Fruit fly (Drosophila melanogaster) whole organism, wandering third instar larva: ENCODE measurements around the gene CG6330.

Experiments
- Abd-B ChIP-seq: fragments of >200 bp; optimal IDR thresholded peaks from 2 replicates; lab custom pipeline; 2017; ENCODE audit warnings: missing biosample characterization, missing genetic modification characterization
- CG32264 ChIP-seq: fragments of 200-800 bp; sonication (Bioruptor generic); optimal IDR thresholded peaks from 2 replicates; lab custom pipeline; 2016; ENCODE audit warnings: missing biosample characterization, missing genetic modification characterization
- CG9705 ChIP-seq: fragments of 200-800 bp; sonication (Bioruptor generic); optimal IDR thresholded peaks from 2 replicates; lab custom pipeline; 2018; ENCODE audit warnings: missing biosample characterization, mild to moderate bottlenecking, missing genetic modification characterization
- Dfd ChIP-seq: fragments of >200 bp; optimal IDR thresholded peaks from 2 replicates; lab custom pipeline; 2017; ENCODE audit warnings: missing biosample characterization, missing genetic modification characterization
- Dif ChIP-seq: fragments of 200-275, 200-300 bp; sonication (Bioruptor generic); optimal IDR thresholded peaks from 2 replicates; lab custom pipeline; 2018; ENCODE audit warnings: missing biosample characterization, missing genetic modification characterization; ENCODE audit not compliant: partially characterized antibody
- GATAd ChIP-seq: sonication (Bioruptor generic); optimal IDR thresholded peaks from 2 replicates; lab custom pipeline; 2016; ENCODE audit warnings: missing biosample characterization, missing genetic modification characterization
- HLH106 ChIP-seq: fragments of 200-800 bp; optimal IDR thresholded peaks from 3 replicates; lab custom pipeline; 2019; ENCODE audit warnings: missing biosample characterization, mild to moderate bottlenecking, missing genetic modification characterization, moderate library complexity
- Hr78 ChIP-seq: fragments of >200 bp; optimal IDR thresholded peaks from 2 replicates; lab custom pipeline; 2017; ENCODE audit warnings: missing biosample characterization, missing genetic modification characterization
- Hr83 ChIP-seq: fragments of 200-300 bp; sonication (Bioruptor generic); optimal IDR thresholded peaks from 2 replicates; lab custom pipeline; 2016; ENCODE audit warnings: missing biosample characterization, mild to moderate bottlenecking, missing genetic modification characterization, moderate library complexity; ENCODE audit not compliant: poor library complexity, severe bottlenecking
- Mio ChIP-seq: sonication (Bioruptor generic); optimal IDR thresholded peaks from 2 replicates; lab custom pipeline; 2016; ENCODE audit warnings: missing biosample characterization, missing genetic modification characterization
- Myc ChIP-seq: fragments of >200 bp; optimal IDR thresholded peaks from 2 replicates; lab custom pipeline; 2017
- N ChIP-seq: fragments of >200 bp; optimal IDR thresholded peaks from 2 replicates; lab custom pipeline; 2018; ENCODE audit warnings: missing biosample characterization, missing external identifiers, missing genetic modification characterization
- OdsH ChIP-seq: fragments of 200-800 bp; sonication (Bioruptor generic); optimal IDR thresholded peaks from 2 replicates; lab custom pipeline; 2016; ENCODE audit warnings: missing biosample characterization, mild to moderate bottlenecking, missing genetic modification characterization
- Rel ChIP-seq, 2 experiments: fragments of 200-800 bp; sonication (Bioruptor generic) in 1 of 2; optimal IDR thresholded peaks; 2 replicates in 1 of 2; 3 replicates in 1 of 2; lab custom pipeline; 2016 to 2019; ENCODE audit warnings: mild to moderate bottlenecking in 2 of 2, missing biosample characterization in 2 of 2, missing genetic modification characterization in 2 of 2, moderate library complexity in 1 of 2
- Sp1 ChIP-seq: fragments of 200-800 bp; sonication (Bioruptor generic); optimal IDR thresholded peaks from 3 replicates; lab custom pipeline; 2019; ENCODE audit warnings: missing biosample characterization, mild to moderate bottlenecking, missing genetic modification characterization, moderate library complexity
- Vsx2 ChIP-seq: fragments of 200-300, 225-300 bp; sonication (Bioruptor generic); optimal IDR thresholded peaks from 2 replicates; lab custom pipeline; 2018; ENCODE audit warnings: missing biosample characterization, missing genetic modification characterization; ENCODE audit not compliant: partially characterized antibody
- br ChIP-seq: fragments of 200-800 bp; sonication (Bioruptor generic); optimal IDR thresholded peaks from 2 replicates; lab custom pipeline; 2016; ENCODE audit warnings: missing biosample characterization, missing genetic modification characterization
- brk ChIP-seq: fragments of 200-800 bp; sonication (Bioruptor generic); optimal IDR thresholded peaks from 2 replicates; lab custom pipeline; 2016; ENCODE audit warnings: missing biosample characterization, mild to moderate bottlenecking, missing genetic modification characterization
- dl ChIP-seq, 2 experiments: fragments of 175-275, 200-275 bp in 1 of 2; fragments of 200-275 bp in 1 of 2; sonication (Bioruptor generic); optimal IDR thresholded peaks; lab custom pipeline; 2018; ENCODE audit warnings: mild to moderate bottlenecking in 2 of 2, missing biosample characterization in 2 of 2, missing genetic modification characterization in 2 of 2, moderate library complexity in 2 of 2; ENCODE audit not compliant: partially characterized antibody in 2 of 2, insufficient read depth in 1 of 2
- dmrt93B ChIP-seq: fragments of 200-800 bp; sonication (Bioruptor generic); optimal IDR thresholded peaks from 2 replicates; lab custom pipeline; 2018; ENCODE audit warnings: missing biosample characterization, mild to moderate bottlenecking, missing genetic modification characterization
- dsf ChIP-seq: sonication (Bioruptor generic); optimal IDR thresholded peaks from 2 replicates; lab custom pipeline; 2016; ENCODE audit warnings: missing biosample characterization, missing genetic modification characterization, borderline replicate concordance
- ey ChIP-seq: fragments of 200-800 bp; sonication (Bioruptor generic); optimal IDR thresholded peaks from 2 replicates; lab custom pipeline; 2016; ENCODE audit warnings: missing biosample characterization, missing genetic modification characterization
- foxo ChIP-seq, 2 experiments: fragments of 200-800 bp; sonication (Bioruptor generic); optimal IDR thresholded peaks; 2 replicates in 1 of 2; 3 replicates in 1 of 2; lab custom pipeline; 2016 to 2017; ENCODE audit warnings: missing biosample characterization in 2 of 2, missing genetic modification characterization in 2 of 2
- fru ChIP-seq: fragments of 200-800 bp; sonication (Bioruptor generic); optimal IDR thresholded peaks from 3 replicates; lab custom pipeline; 2016; ENCODE audit warnings: missing biosample characterization, mild to moderate bottlenecking, missing genetic modification characterization
- h ChIP-seq: fragments of 200-800 bp; sonication (Bioruptor generic); optimal IDR thresholded peaks from 3 replicates; lab custom pipeline; 2016; ENCODE audit warnings: missing biosample characterization, mild to moderate bottlenecking, missing genetic modification characterization
- jim ChIP-seq: fragments of 175-275, 200-325 bp; sonication (Bioruptor generic); optimal IDR thresholded peaks from 2 replicates; lab custom pipeline; 2016; ENCODE audit warnings: missing biosample characterization, mild to moderate bottlenecking, missing genetic modification characterization
- lola ChIP-seq: fragments of >200 bp; optimal IDR thresholded peaks from 2 replicates; lab custom pipeline; 2017; ENCODE audit warnings: missing biosample characterization, missing genetic modification characterization
- pan ChIP-seq: fragments of >200 bp; optimal IDR thresholded peaks from 2 replicates; lab custom pipeline; 2017
- psq ChIP-seq: fragments of 200-800 bp; sonication (Bioruptor generic); optimal IDR thresholded peaks from 3 replicates; lab custom pipeline; 2017; ENCODE audit warnings: missing biosample characterization, mild to moderate bottlenecking, missing genetic modification characterization, moderate library complexity
- rgr ChIP-seq: fragments of 200-800 bp; sonication (Bioruptor generic); optimal IDR thresholded peaks from 3 replicates; lab custom pipeline; 2016; ENCODE audit warnings: missing biosample characterization, mild to moderate bottlenecking, missing genetic modification characterization
- sage ChIP-seq: fragments of 200-800 bp; sonication (Bioruptor generic); optimal IDR thresholded peaks from 2 replicates; lab custom pipeline; 2016; ENCODE audit warnings: missing biosample characterization, mild to moderate bottlenecking, missing genetic modification characterization
- sv ChIP-seq: fragments of 200-800 bp; sonication (Bioruptor generic); optimal IDR thresholded peaks from 3 replicates; lab custom pipeline; 2016; ENCODE audit warnings: missing biosample characterization, missing genetic modification characterization
- tai ChIP-seq: sonication (Bioruptor generic); optimal IDR thresholded peaks from 2 replicates; lab custom pipeline; 2016; ENCODE audit warnings: missing biosample characterization, missing genetic modification characterization
- usp ChIP-seq: fragments of >200 bp; optimal IDR thresholded peaks from 2 replicates; lab custom pipeline; 2017; ENCODE audit warnings: missing biosample characterization, missing genetic modification characterization
- woc ChIP-seq: sonication (Bioruptor generic); optimal IDR thresholded peaks from 2 replicates; lab custom pipeline; 2016; ENCODE audit warnings: missing biosample characterization, mild to moderate bottlenecking, missing genetic modification characterization

The CG6330 gene

DNA sequence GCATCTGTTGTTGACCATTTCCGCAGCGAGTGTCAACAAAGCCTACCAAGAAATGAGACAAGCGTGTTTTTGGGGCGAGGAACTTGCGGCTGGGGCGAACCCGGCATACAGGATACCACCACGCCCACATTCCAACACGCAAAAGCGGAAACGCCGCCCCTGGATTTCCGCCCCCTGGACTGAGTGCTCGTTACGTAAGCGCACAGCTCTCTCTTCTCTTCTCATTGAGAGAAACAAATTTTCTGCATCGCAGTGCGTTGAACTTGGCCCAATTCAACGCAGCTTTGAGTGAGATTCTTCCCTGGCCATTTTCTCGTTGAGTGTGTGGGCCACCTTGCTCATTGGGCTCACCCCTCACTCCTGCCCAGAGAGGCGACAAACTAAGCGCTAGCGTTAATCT lies 2.2 kb upstream of the CG6330 start:
- TF ChIP-seq Dif (GFP tag; lab: Kevin White, UChicago) (no peak), dl (GFP tag; optimal IDR thresholded peaks at IDR 0.05; lab: Kevin White, UChicago; ENCODE audit: insufficient read depth in 1 of 2, partially characterized antibody in 2 of 2) (peak in 1 of 2 experiments; percentile 5), CG9705 (no peak), ey (GFP tag; lab: Kevin White, UChicago) (no peak)

DNA sequence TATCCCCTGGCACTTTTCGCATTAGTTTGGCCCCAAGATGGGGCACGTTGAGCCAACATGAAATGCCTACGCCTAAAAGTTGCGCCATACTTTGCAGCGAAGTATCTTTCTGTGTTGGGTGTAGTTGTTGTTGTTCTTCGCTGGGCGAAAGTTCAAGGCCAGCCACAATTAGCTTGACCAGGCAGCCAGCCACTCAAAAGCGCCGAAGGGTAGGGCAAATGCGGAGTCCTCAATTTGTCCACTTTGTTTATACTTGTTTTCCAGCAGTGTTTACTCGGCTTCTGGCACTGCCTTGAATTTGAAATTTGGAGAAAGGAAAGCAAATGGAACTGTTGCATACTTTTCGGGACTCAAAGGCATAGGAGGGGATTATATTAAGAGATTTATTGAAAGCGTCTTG lies 1.2 kb downstream of the CG6330 start:
- peak; percentile 15 for TF ChIP-seq N (GFP tag; lab: Kevin White, UChicago)
- TF ChIP-seq sage (GFP tag; lab: Kevin White, UChicago), result no peak
- no peak for TF ChIP-seq dsf (GFP tag; lab: Kevin White, UChicago)
- TF ChIP-seq psq (GFP tag; lab: Kevin White, UChicago), result no peak
- no peak for TF ChIP-seq OdsH (GFP tag; lab: Kevin White, UChicago)
- TF ChIP-seq tai (GFP tag; lab: Kevin White, UChicago), result no peak
- TF ChIP-seq Myc, result peak; percentile 3
- no peak for TF ChIP-seq br (GFP tag; lab: Kevin White, UChicago)
- TF ChIP-seq, all 38 proteins: peak for 2

DNA sequence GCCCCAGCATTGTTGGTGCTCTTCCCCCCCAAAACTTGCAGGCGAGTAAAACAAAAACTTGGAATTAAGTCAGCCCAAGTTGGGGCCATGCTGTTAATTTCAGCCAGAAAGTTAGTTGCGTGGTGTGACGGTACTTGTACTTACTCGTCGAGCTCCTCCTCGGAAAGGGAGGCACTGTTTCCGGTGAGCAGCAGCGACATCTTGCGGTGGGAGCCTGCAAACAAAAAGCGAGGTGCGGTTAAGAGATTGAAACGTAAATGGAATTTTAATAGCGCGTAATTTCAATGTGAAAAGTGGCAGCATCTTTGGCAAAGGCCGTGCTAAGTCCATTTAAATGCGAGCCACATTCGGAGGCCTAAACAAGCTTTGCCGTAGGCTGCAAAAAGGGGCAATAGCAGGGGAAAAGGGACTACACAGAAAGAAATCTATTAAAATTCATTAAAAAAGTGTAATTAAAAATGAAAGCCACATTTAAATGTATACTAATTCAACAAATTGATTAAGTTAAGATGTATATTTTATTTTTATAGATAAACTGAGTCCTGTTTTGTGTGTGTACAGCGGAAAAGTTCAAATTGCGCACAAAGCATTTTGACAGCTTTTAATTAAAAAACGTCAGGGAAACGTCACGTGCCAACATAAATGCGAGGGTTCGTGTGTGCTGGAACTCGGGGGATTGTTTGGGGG lies 1.8 kb downstream of the CG6330 start:
- TF ChIP-seq br (GFP tag; lab: Kevin White, UChicago) (no peak), h (GFP tag; lab: Kevin White, UChicago) (no peak), Rel (GFP tag; optimal IDR thresholded peaks at IDR 0.05; lab: Kevin White, UChicago) (no peak), Rel (tag; optimal IDR thresholded peaks at IDR 0.05; lab: Kevin White, UChicago) (no peak), ey (GFP tag; lab: Kevin White, UChicago) (no peak)

DNA sequence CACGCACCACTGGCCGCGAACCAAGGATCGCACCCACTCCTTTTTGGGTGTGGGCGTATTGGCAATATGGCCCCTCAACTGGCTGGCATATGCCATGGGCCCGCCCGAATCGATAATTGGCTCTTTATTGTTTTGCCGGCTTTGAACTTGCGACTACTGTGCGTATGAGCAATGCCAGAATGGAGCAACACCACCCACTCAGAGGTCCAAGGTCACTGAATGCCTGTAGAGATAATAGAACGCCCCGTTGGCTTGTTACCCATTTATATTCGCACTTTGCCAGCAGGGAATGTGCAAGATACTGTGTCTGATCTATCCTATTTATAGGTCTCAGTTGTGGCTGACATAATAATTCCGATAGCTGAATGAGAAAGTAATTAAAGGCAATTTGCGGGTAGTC lies 2.8 kb downstream of the CG6330 start:
- TF ChIP-seq CG9705 (no peak), usp (no peak), woc (no peak), dmrt93B (GFP tag; lab: Kevin White, UChicago) (no peak), rgr (GFP tag; lab: Kevin White, UChicago) (no peak), fru (GFP tag; lab: Kevin White, UChicago) (no peak), br (GFP tag; lab: Kevin White, UChicago) (no peak), Myc (no peak), h (GFP tag; lab: Kevin White, UChicago) (no peak), N (GFP tag; lab: Kevin White, UChicago) (no peak), dsf (GFP tag; lab: Kevin White, UChicago) (no peak), brk (GFP tag; lab: Kevin White, UChicago) (no peak), psq (GFP tag; lab: Kevin White, UChicago) (no peak), sage (GFP tag; lab: Kevin White, UChicago) (no peak), dl (GFP tag; optimal IDR thresholded peaks at IDR 0.05; lab: Kevin White, UChicago; ENCODE audit: insufficient read depth in 1 of 2, partially characterized antibody in 2 of 2) (no peak), Vsx2 (GFP tag; lab: Kevin White, UChicago) (no peak)

DNA sequence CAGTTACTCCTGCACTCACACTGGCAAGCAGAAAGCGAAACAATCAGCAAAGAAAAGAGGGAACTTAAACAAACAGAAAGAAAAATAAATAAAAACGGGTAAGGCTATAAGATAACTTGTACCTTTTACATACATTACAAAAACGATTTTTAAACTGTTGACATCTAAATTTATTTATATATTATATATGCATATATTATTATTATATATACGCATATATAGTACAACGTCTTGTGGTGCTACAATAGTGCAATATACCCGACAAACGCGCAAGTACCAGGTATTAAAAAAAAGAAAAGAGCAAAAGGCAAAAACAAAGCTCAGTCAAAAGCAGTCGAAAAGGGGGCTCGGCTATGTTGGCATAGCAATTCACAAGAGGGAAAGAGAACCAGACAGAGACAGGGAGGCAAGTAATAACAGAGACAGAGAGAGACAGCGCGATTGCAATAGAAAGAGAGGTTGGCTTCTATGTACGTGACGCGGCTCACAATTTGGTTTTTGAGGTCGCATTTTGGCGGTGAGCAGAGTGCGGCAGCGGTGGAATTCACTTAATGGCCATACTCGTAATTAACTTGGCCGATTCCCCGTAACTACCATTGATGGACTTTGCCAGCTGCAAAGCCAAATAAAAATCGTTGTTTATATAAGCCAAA lies 4.1 kb downstream of the CG6330 start:
- TF ChIP-seq Vsx2 (GFP tag; lab: Kevin White, UChicago) (peak; percentile 5), Rel (GFP tag; optimal IDR thresholded peaks at IDR 0.05; lab: Kevin White, UChicago) (peak; percentile 92), Rel (tag; optimal IDR thresholded peaks at IDR 0.05; lab: Kevin White, UChicago) (peak; percentile 20), dsf (GFP tag; lab: Kevin White, UChicago) (peak; percentile 24), sage (GFP tag; lab: Kevin White, UChicago) (peak; percentile 82), Mio (no peak), Dfd (GFP tag; lab: Kevin White, UChicago) (no peak), Hr78 (GFP tag; lab: Kevin White, UChicago) (no peak), jim (GFP tag; lab: Kevin White, UChicago) (peak; percentile 14), lola (GFP tag; lab: Kevin White, UChicago) (no peak), psq (GFP tag; lab: Kevin White, UChicago) (peak; percentile 100), dmrt93B (GFP tag; lab: Kevin White, UChicago) (peak; percentile 82), dl (GFP tag; optimal IDR thresholded peaks at IDR 0.05; lab: Kevin White, UChicago; ENCODE audit: insufficient read depth in 1 of 2, partially characterized antibody in 2 of 2) (no peak), CG32264 (no peak), pan (no peak), HLH106 (tag; lab: Kevin White, UChicago) (peak; percentile 79), ey (GFP tag; lab: Kevin White, UChicago) (peak; percentile 51), Abd-B (no peak), usp (no peak), woc (peak; percentile 73), GATAd (no peak), Hr83 (GFP tag; lab: Kevin White, UChicago) (no peak), N (GFP tag; lab: Kevin White, UChicago) (no peak), tai (GFP tag; lab: Kevin White, UChicago) (peak; percentile 18), foxo (GFP tag; optimal IDR thresholded peaks at IDR 0.05; lab: Kevin White, UChicago) (peak in 1 of 2 experiments; percentile 81), fru (GFP tag; lab: Kevin White, UChicago) (peak; percentile 74), Sp1 (peak; percentile 84), Dif (GFP tag; lab: Kevin White, UChicago) (no peak), sv (no peak), rgr (GFP tag; lab: Kevin White, UChicago) (peak; percentile 89), OdsH (GFP tag; lab: Kevin White, UChicago) (peak; percentile 89)
